Worm (Caenorhabditis elegans): ENCODE data around the gene pdf-2.

pdf-2 gene

ce11 chrX:2163084-2163483 lies at the start of gene pdf-2:
TSS of gene pdf-2 (plus strand) at chrX:2163384.
- no peak for TF ChIP-seq unc-55 (GFP tag; optimal IDR thresholded peaks at IDR 0.05)
- TF ChIP-seq fax-1 (tag; optimal IDR thresholded peaks at IDR 0.05) = no peak
- TF ChIP-seq pha-4 (tag; optimal IDR thresholded peaks at IDR 0.05) = no peak
- no peak for TF ChIP-seq lim-6 (tag; optimal IDR thresholded peaks at IDR 0.05)
- TF ChIP-seq fkh-10 (GFP tag; optimal IDR thresholded peaks at IDR 0.05) = no peak
- no peak for TF ChIP-seq unc-3 (GFP tag; conservative IDR thresholded peaks at IDR 0.05)
- no peak for TF ChIP-seq unc-3 (tag; optimal IDR thresholded peaks at IDR 0.05)
- TF ChIP-seq nhr-11 (tag; optimal IDR thresholded peaks at IDR 0.05) = no peak
- TF ChIP-seq ceh-34 (tag; optimal IDR thresholded peaks at IDR 0.05) = no peak

- no peak for TF ChIP-seq sox-4 (tag; optimal IDR thresholded peaks at IDR 0.05)
- no peak for TF ChIP-seq ceh-34 (tag; optimal IDR thresholded peaks at IDR 0.05)
- no peak for TF ChIP-seq npax-4 (tag; optimal IDR thresholded peaks at IDR 0.05)
- no peak for TF ChIP-seq mec-3 (tag; optimal IDR thresholded peaks at IDR 0.05; ENCODE audit: borderline replicate concordance)
- no peak for TF ChIP-seq Y22D7AL.16 (tag; optimal IDR thresholded peaks at IDR 0.05)
- TF ChIP-seq ref-2 (tag; optimal IDR thresholded peaks at IDR 0.05) = no peak
- no peak for TF ChIP-seq unc-42 (tag; optimal IDR thresholded peaks at IDR 0.05)
- no peak for TF ChIP-seq unc-3 (GFP tag; conservative IDR thresholded peaks at IDR 0.05)
- TF ChIP-seq unc-3 (tag; optimal IDR thresholded peaks at IDR 0.05) = no peak
- TF ChIP-seq hlh-13 (GFP tag; optimal IDR thresholded peaks at IDR 0.05) = no peak
- no peak for TF ChIP-seq tbx-7 (tag; optimal IDR thresholded peaks at IDR 0.05)
- TF ChIP-seq nhr-11 (tag; optimal IDR thresholded peaks at IDR 0.05) = no peak
- no peak for TF ChIP-seq ceh-14 (tag; optimal IDR thresholded peaks at IDR 0.05)
- TF ChIP-seq hlh-8 (tag; optimal IDR thresholded peaks at IDR 0.05) = no peak
- TF ChIP-seq ttx-3 (tag; optimal IDR thresholded peaks at IDR 0.05) = no peak
- no peak for TF ChIP-seq elt-2 (tag; optimal IDR thresholded peaks at IDR 0.05)
- TF ChIP-seq ceh-22 (tag; optimal IDR thresholded peaks at IDR 0.05) = no peak
- no peak for TF ChIP-seq dmd-4 (tag; optimal IDR thresholded peaks at IDR 0.05; ENCODE audit: borderline replicate concordance)
- no peak for TF ChIP-seq tbx-2 (tag; optimal IDR thresholded peaks at IDR 0.05)
These were observed 49.0 kb upstream of the pdf-2 start for ce11 chrX:2114171-2114570.

- TF ChIP-seq nfya-1 (tag; optimal IDR thresholded peaks at IDR 0.05) (peak; percentile 6), sdc-2 (tag; optimal IDR thresholded peaks at IDR 0.05) (peak; percentile 18), elt-4 (tag; optimal IDR thresholded peaks at IDR 0.05) (no peak), hlh-13 (GFP tag; optimal IDR thresholded peaks at IDR 0.05) (no peak)
These were observed 46.8 kb upstream of the pdf-2 start for ce11 chrX:2116304-2116867.

- no peak for TF ChIP-seq ceh-31 (tag; optimal IDR thresholded peaks at IDR 0.05)
- TF ChIP-seq pha-2 (tag; optimal IDR thresholded peaks at IDR 0.05) = no peak
- TF ChIP-seq ama-1 (optimal IDR thresholded peaks at IDR 0.05) = no peak
- TF ChIP-seq ceh-19 (GFP tag; optimal IDR thresholded peaks at IDR 0.05) = no peak
- TF ChIP-seq npax-4 (tag; optimal IDR thresholded peaks at IDR 0.05) = no peak
- TF ChIP-seq ceh-30 (tag; optimal IDR thresholded peaks at IDR 0.05) = no peak
- TF ChIP-seq zip-5 (tag; optimal IDR thresholded peaks at IDR 0.05) = no peak
- TF ChIP-seq ceh-22 (tag; optimal IDR thresholded peaks at IDR 0.05) = no peak
- TF ChIP-seq Y22D7AL.16 (tag; optimal IDR thresholded peaks at IDR 0.05) = no peak
- TF ChIP-seq che-1 (tag; optimal IDR thresholded peaks at IDR 0.05) = no peak
- TF ChIP-seq unc-55 (GFP tag; optimal IDR thresholded peaks at IDR 0.05) = no peak
- TF ChIP-seq ceh-14 (tag; optimal IDR thresholded peaks at IDR 0.05) = no peak
- no peak for TF ChIP-seq pqm-1 (tag; optimal IDR thresholded peaks at IDR 0.05)
- no peak for TF ChIP-seq fax-1 (tag; optimal IDR thresholded peaks at IDR 0.05)
- no peak for TF ChIP-seq hlh-6 (tag; optimal IDR thresholded peaks at IDR 0.05)
- no peak for TF ChIP-seq unc-3 (GFP tag; conservative IDR thresholded peaks at IDR 0.05)
- TF ChIP-seq unc-3 (tag; optimal IDR thresholded peaks at IDR 0.05) = no peak
These were observed 45.0 kb upstream of the pdf-2 start, which contains the start of gene swip-10 for ce11 chrX:2118162-2118561. TSS of gene swip-10 (minus strand) at chrX:2118262.

Data from whole organism, late embryonic.